Fruit fly (Drosophila melanogaster) whole organism, larva: ENCODE measurements around the gene CG18302.

Source experiments
- noc ChIP-seq: fragments of 200-800 bp; sonication (Bioruptor generic); optimal IDR thresholded peaks from 3 replicates; lab custom pipeline; 2019; ENCODE audit warnings: missing biosample characterization, mild to moderate bottlenecking, missing genetic modification characterization, moderate library complexity

CG18302 gene

dm6 chr2L:10534022-10534421, at the start of gene CG18302:
Gene CG18302, plus strand, starts transcription at chr2L:10534322.
- TF ChIP-seq noc (tag; lab: Kevin White, UChicago) = no peak

- TF ChIP-seq noc (tag; lab: Kevin White, UChicago) = no peak
Observed at dm6 chr2L:10488484-10489223, 45.5 kb upstream of the CG18302 start, which contains the start of the genes Cog4 and CG6144. Gene Cog4, minus strand, starts transcription at chr2L:10488622. Gene CG6144, plus strand, starts transcription at chr2L:10488694.

DNA sequence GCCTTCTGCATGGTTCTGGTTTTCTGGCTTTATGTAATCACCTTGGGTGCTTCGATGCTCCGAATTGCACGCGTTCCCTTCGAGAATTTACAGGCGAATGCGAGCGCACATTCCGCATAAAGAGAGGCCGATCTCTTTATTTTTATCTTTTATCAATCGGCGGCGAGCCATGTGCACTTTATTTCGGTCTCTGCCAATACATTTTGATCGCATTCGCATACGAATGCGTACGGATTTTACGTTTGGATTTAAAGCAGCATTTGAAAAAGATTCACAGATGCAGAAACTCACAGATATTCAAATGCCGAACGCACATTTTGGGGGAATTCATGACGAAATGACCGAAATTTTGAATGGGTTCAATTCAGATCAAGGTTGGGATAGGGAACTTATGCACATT, 42.8 kb upstream of the CG18302 start, which contains the start of gene CG13144:
Gene CG13144, minus strand, starts transcription at position 101 of the 400 bp plus-strand sequence.
- no peak for TF ChIP-seq noc (tag; lab: Kevin White, UChicago)

DNA sequence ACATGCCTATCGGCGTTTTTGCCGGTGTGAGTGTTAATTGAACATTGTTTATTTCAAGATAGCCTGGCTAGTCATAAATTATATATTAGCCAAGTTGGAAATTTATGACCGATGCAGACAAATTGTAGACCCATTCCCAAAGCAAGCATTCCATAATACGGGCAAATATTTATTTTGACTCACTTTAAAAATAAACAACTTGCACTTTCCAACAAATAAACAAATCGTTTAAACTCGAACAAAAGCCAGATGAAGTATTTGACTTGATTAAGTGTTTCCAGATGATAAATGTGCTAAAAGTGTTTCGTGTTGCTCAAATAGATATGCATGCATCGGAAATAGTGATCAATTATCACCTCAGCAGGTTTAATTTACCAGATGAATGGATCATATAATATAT, 38.6 kb upstream of the CG18302 start:
- no peak for TF ChIP-seq noc (tag; lab: Kevin White, UChicago)

DNA sequence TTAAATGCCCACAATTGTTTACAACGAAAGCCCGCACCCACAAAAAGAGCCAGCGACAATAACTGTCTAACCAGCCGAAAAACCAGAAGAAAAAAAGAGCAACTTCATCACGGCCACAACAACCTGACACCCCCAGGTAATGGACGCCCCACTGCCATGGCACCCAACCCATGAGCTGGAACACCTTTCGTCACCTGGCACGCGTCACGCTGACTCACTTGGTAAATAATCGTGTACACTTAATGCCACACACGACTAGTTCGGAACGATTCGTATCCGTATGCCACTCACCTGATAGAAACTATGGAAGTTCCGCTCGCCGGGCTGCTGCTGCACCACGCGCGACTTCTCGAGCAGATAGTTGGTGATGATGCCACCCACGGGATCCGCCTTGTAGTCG, 37.8 kb upstream of the CG18302 start:
- TF ChIP-seq noc (tag; lab: Kevin White, UChicago) = no peak

DNA sequence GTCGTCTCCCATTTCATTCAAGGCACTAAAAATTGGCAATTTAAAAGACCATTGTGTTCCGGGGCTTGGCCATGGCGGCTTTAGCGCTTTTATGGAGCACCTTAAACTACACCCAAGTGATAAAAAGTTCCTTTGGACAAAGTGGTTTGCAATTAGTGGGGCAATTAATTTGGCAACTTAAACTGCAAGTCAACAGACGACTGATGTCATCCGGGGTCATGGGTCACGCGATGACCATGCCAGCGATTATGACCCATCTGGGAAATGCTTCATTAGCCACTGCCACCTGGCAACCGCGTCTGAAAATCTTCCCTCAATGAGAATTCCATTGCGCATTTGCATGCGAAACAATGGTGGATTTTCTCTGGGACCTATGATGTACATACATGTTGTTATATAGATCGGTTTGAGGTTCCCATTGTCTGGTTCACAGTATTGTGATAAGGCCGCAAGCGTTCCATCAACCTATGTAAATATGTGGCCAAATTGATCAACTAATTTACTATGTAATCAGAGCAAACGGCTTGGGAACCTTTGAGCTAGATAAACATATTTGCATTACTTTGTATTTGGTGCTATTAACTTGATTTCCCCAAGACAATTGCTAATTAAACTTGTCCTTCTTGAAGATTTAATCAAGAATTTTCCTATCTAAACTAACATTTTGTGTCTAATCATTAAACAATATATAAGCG, 36.9 kb upstream of the CG18302 start:
- no peak for TF ChIP-seq noc (tag; lab: Kevin White, UChicago)

- no peak for TF ChIP-seq noc (tag; lab: Kevin White, UChicago)
Observed at dm6 chr2L:10499608-10500007, 34.5 kb upstream of the CG18302 start.

dm6 chr2L:10500309-10500974, 33.7 kb upstream of the CG18302 start:
- no peak for TF ChIP-seq noc (tag; lab: Kevin White, UChicago)

- no peak for TF ChIP-seq noc (tag; lab: Kevin White, UChicago)
Observed at dm6 chr2L:10502244-10502643, 31.9 kb upstream of the CG18302 start.

- peak; percentile 27 for TF ChIP-seq noc (tag; lab: Kevin White, UChicago)
Observed at dm6 chr2L:10502862-10503261, 31.3 kb upstream of the CG18302 start.

- no peak for TF ChIP-seq noc (tag; lab: Kevin White, UChicago)
Observed at dm6 chr2L:10503356-10503977, 30.7 kb upstream of the CG18302 start.

DNA sequence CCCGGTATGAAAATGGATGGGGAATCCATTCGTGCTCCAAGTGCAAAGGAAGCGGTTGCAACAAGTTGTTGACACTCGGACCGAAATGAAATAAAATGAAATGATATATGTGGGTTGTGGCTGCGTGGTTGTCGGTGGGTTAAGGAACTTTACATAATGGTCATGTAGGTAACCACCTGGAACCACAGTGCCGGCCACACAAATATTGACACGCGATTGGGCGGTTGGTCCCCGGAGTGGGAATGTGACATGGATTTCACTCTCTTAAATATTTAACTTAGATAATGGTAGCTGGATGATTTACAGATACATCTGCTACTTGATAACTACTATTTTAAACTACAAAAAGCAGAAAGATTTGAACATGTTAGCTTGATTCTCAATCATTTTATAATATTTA, 29.2 kb upstream of the CG18302 start:
- TF ChIP-seq noc (tag; lab: Kevin White, UChicago) = no peak

dm6 chr2L:10505345-10505744, 28.8 kb upstream of the CG18302 start:
- TF ChIP-seq noc (tag; lab: Kevin White, UChicago) = no peak

- TF ChIP-seq noc (tag; lab: Kevin White, UChicago) = peak; percentile 30
Observed at dm6 chr2L:10506557-10507252, 27.4 kb upstream of the CG18302 start, which contains the start of the genes Myo31DF and CG6094. Gene Myo31DF, minus strand, starts transcription at chr2L:10506779. Gene CG6094, plus strand, starts transcription at chr2L:10507081.

DNA sequence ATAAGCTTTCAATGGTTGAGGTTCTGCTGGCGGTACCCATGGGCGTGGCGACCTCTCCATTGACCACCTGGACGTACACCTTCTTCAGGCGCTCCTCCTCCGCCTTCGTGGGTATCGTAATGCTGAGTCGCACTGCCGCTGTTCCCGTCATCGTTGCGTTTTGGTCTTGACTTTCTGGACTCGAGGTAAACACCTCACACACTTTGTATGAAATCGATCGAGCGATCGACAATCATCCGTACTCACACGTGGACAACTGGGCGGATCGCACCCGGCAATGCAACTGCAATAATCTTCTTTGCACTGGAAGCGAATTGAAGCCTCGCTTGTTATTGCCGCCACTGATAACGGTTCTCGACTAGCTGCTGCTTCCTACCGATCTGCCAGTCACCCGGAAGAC, 24.0 kb upstream of the CG18302 start, which contains the start of gene CG7384:
Gene CG7384, minus strand, starts transcription at position 366 of the 400 bp plus-strand sequence.
- no peak for TF ChIP-seq noc (tag; lab: Kevin White, UChicago)
